Fruit fly (Drosophila melanogaster) whole organism, wandering third instar larva: ENCODE results near the gene SK.

Experiments used
- Abd-B ChIP-seq: fragments of >200 bp; optimal IDR thresholded peaks from 2 replicates; lab custom pipeline; 2017; ENCODE audit warnings: missing biosample characterization, missing genetic modification characterization
- CG32264 ChIP-seq: fragments of 200-800 bp; sonication (Bioruptor generic); optimal IDR thresholded peaks from 2 replicates; lab custom pipeline; 2016; ENCODE audit warnings: missing biosample characterization, missing genetic modification characterization
- CG9705 ChIP-seq: fragments of 200-800 bp; sonication (Bioruptor generic); optimal IDR thresholded peaks from 2 replicates; lab custom pipeline; 2018; ENCODE audit warnings: missing biosample characterization, mild to moderate bottlenecking, missing genetic modification characterization
- CrebA ChIP-seq: fragments of 200-800 bp; sonication (Bioruptor generic); optimal IDR thresholded peaks from 2 replicates; lab custom pipeline; 2016; ENCODE audit warnings: missing biosample characterization, mild to moderate bottlenecking, missing genetic modification characterization, borderline replicate concordance
- Dfd ChIP-seq: fragments of >200 bp; optimal IDR thresholded peaks from 2 replicates; lab custom pipeline; 2017; ENCODE audit warnings: missing biosample characterization, missing genetic modification characterization
- Dif ChIP-seq: fragments of 200-275, 200-300 bp; sonication (Bioruptor generic); optimal IDR thresholded peaks from 2 replicates; lab custom pipeline; 2018; ENCODE audit warnings: missing biosample characterization, missing genetic modification characterization; ENCODE audit not compliant: partially characterized antibody
- GATAd ChIP-seq: sonication (Bioruptor generic); optimal IDR thresholded peaks from 2 replicates; lab custom pipeline; 2016; ENCODE audit warnings: missing biosample characterization, missing genetic modification characterization
- HLH106 ChIP-seq: fragments of 200-800 bp; optimal IDR thresholded peaks from 3 replicates; lab custom pipeline; 2019; ENCODE audit warnings: missing biosample characterization, mild to moderate bottlenecking, missing genetic modification characterization, moderate library complexity
- Hnf4 ChIP-seq: fragments of 200-800 bp; sonication (Bioruptor generic); optimal IDR thresholded peaks from 2 replicates; lab custom pipeline; 2016; ENCODE audit warnings: missing biosample characterization, mild to moderate bottlenecking, missing genetic modification characterization
- Hr83 ChIP-seq: fragments of 200-300 bp; sonication (Bioruptor generic); optimal IDR thresholded peaks from 2 replicates; lab custom pipeline; 2016; ENCODE audit warnings: missing biosample characterization, mild to moderate bottlenecking, missing genetic modification characterization, moderate library complexity; ENCODE audit not compliant: poor library complexity, severe bottlenecking
- Jra ChIP-seq: sonication (Bioruptor generic); optimal IDR thresholded peaks from 2 replicates; lab custom pipeline; 2016; ENCODE audit warnings: missing biosample characterization, missing genetic modification characterization
- Mio ChIP-seq: sonication (Bioruptor generic); optimal IDR thresholded peaks from 2 replicates; lab custom pipeline; 2016; ENCODE audit warnings: missing biosample characterization, missing genetic modification characterization
- Myc ChIP-seq: fragments of >200 bp; optimal IDR thresholded peaks from 2 replicates; lab custom pipeline; 2017
- N ChIP-seq: fragments of >200 bp; optimal IDR thresholded peaks from 2 replicates; lab custom pipeline; 2018; ENCODE audit warnings: missing biosample characterization, missing external identifiers, missing genetic modification characterization
- OdsH ChIP-seq: fragments of 200-800 bp; sonication (Bioruptor generic); optimal IDR thresholded peaks from 2 replicates; lab custom pipeline; 2016; ENCODE audit warnings: missing biosample characterization, mild to moderate bottlenecking, missing genetic modification characterization
- Rel ChIP-seq, 2 experiments: fragments of 200-800 bp; sonication (Bioruptor generic) in 1 of 2; optimal IDR thresholded peaks; 2 replicates in 1 of 2; 3 replicates in 1 of 2; lab custom pipeline; 2016 to 2019; ENCODE audit warnings: mild to moderate bottlenecking in 2 of 2, missing biosample characterization in 2 of 2, missing genetic modification characterization in 2 of 2, moderate library complexity in 1 of 2
- Vsx2 ChIP-seq: fragments of 200-300, 225-300 bp; sonication (Bioruptor generic); optimal IDR thresholded peaks from 2 replicates; lab custom pipeline; 2018; ENCODE audit warnings: missing biosample characterization, missing genetic modification characterization; ENCODE audit not compliant: partially characterized antibody
- br ChIP-seq: fragments of 200-800 bp; sonication (Bioruptor generic); optimal IDR thresholded peaks from 2 replicates; lab custom pipeline; 2016; ENCODE audit warnings: missing biosample characterization, missing genetic modification characterization
- brk ChIP-seq: fragments of 200-800 bp; sonication (Bioruptor generic); optimal IDR thresholded peaks from 2 replicates; lab custom pipeline; 2016; ENCODE audit warnings: missing biosample characterization, mild to moderate bottlenecking, missing genetic modification characterization
- dl ChIP-seq, 2 experiments: fragments of 175-275, 200-275 bp in 1 of 2; fragments of 200-275 bp in 1 of 2; sonication (Bioruptor generic); optimal IDR thresholded peaks; lab custom pipeline; 2018; ENCODE audit warnings: mild to moderate bottlenecking in 2 of 2, missing biosample characterization in 2 of 2, missing genetic modification characterization in 2 of 2, moderate library complexity in 2 of 2; ENCODE audit not compliant: partially characterized antibody in 2 of 2, insufficient read depth in 1 of 2
- dsf ChIP-seq: sonication (Bioruptor generic); optimal IDR thresholded peaks from 2 replicates; lab custom pipeline; 2016; ENCODE audit warnings: missing biosample characterization, missing genetic modification characterization, borderline replicate concordance
- foxo ChIP-seq, 2 experiments: fragments of 200-800 bp; sonication (Bioruptor generic); optimal IDR thresholded peaks; 2 replicates in 1 of 2; 3 replicates in 1 of 2; lab custom pipeline; 2016 to 2017; ENCODE audit warnings: missing biosample characterization in 2 of 2, missing genetic modification characterization in 2 of 2
- h ChIP-seq: fragments of 200-800 bp; sonication (Bioruptor generic); optimal IDR thresholded peaks from 3 replicates; lab custom pipeline; 2016; ENCODE audit warnings: missing biosample characterization, mild to moderate bottlenecking, missing genetic modification characterization
- jim ChIP-seq: fragments of 175-275, 200-325 bp; sonication (Bioruptor generic); optimal IDR thresholded peaks from 2 replicates; lab custom pipeline; 2016; ENCODE audit warnings: missing biosample characterization, mild to moderate bottlenecking, missing genetic modification characterization
- lola ChIP-seq: fragments of >200 bp; optimal IDR thresholded peaks from 2 replicates; lab custom pipeline; 2017; ENCODE audit warnings: missing biosample characterization, missing genetic modification characterization
- pan ChIP-seq: fragments of >200 bp; optimal IDR thresholded peaks from 2 replicates; lab custom pipeline; 2017
- psq ChIP-seq: fragments of 200-800 bp; sonication (Bioruptor generic); optimal IDR thresholded peaks from 3 replicates; lab custom pipeline; 2017; ENCODE audit warnings: missing biosample characterization, mild to moderate bottlenecking, missing genetic modification characterization, moderate library complexity
- rgr ChIP-seq: fragments of 200-800 bp; sonication (Bioruptor generic); optimal IDR thresholded peaks from 3 replicates; lab custom pipeline; 2016; ENCODE audit warnings: missing biosample characterization, mild to moderate bottlenecking, missing genetic modification characterization
- sage ChIP-seq: fragments of 200-800 bp; sonication (Bioruptor generic); optimal IDR thresholded peaks from 2 replicates; lab custom pipeline; 2016; ENCODE audit warnings: missing biosample characterization, mild to moderate bottlenecking, missing genetic modification characterization
- usp ChIP-seq: fragments of >200 bp; optimal IDR thresholded peaks from 2 replicates; lab custom pipeline; 2017; ENCODE audit warnings: missing biosample characterization, missing genetic modification characterization
- woc ChIP-seq: sonication (Bioruptor generic); optimal IDR thresholded peaks from 2 replicates; lab custom pipeline; 2016; ENCODE audit warnings: missing biosample characterization, mild to moderate bottlenecking, missing genetic modification characterization

SK gene

DNA sequence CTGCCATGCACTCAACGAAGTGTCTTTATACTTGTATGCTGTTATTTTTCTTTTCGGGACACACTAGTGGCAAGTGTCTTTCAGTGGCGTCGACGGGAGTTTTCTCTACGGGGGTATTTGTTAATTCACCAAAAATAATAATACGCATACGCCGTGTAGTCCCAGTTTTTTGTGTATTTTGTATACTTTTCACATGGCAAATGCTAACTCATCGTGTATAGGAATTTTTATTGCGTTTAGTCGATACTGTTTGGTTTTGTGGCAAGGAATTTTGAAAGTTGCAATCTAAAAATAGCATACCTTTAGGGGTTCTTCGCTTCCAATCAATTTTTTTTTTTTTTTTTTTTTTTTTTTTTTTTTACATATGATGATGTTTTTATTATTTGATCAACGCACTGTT lies 1.6 kb upstream of the SK start:
- no peak for TF ChIP-seq Dfd
- no peak for TF ChIP-seq Dif
- no peak for TF ChIP-seq pan (lab: Kevin White, UChicago)
- no peak for TF ChIP-seq h (GFP tag; lab: Kevin White, UChicago)
- TF ChIP-seq Jra (GFP tag; lab: Kevin White, UChicago), result no peak
- TF ChIP-seq CrebA (GFP tag; lab: Kevin White, UChicago), result no peak
- TF ChIP-seq dsf (GFP tag; lab: Kevin White, UChicago), result no peak
- no peak for TF ChIP-seq rgr (GFP tag; lab: Kevin White, UChicago)
- no peak for TF ChIP-seq woc (GFP tag; lab: Kevin White, UChicago)
- no peak for TF ChIP-seq Myc (lab: Kevin White, UChicago)
- no peak for TF ChIP-seq brk
- TF ChIP-seq Vsx2 (GFP tag; lab: Kevin White, UChicago), result no peak
- no peak for TF ChIP-seq CG32264 (GFP tag; lab: Kevin White, UChicago)
- TF ChIP-seq HLH106 (tag; lab: Kevin White, UChicago), result no peak
- no peak for TF ChIP-seq Mio (GFP tag; lab: Kevin White, UChicago)
- TF ChIP-seq Rel (GFP tag; optimal IDR thresholded peaks at IDR 0.05; lab: Kevin White, UChicago), result no peak
- TF ChIP-seq Rel (tag; optimal IDR thresholded peaks at IDR 0.05; lab: Kevin White, UChicago), result no peak
- no peak for TF ChIP-seq Abd-B (GFP tag; lab: Kevin White, UChicago)
- TF ChIP-seq sage, result no peak

dm6 chrX:5349899-5350575 lies 10.0 kb downstream of the SK start:
- TF ChIP-seq CrebA (GFP tag; lab: Kevin White, UChicago) (no peak), Dfd (peak; percentile 56)
- TF ChIP-seq, all 38 proteins: peak for 1

dm6 chrX:5357035-5357434 lies 17.0 kb downstream of the SK start:
- TF ChIP-seq h (GFP tag; lab: Kevin White, UChicago), result no peak
- no peak for TF ChIP-seq woc (GFP tag; lab: Kevin White, UChicago)
- TF ChIP-seq Rel (GFP tag; optimal IDR thresholded peaks at IDR 0.05; lab: Kevin White, UChicago), result no peak
- TF ChIP-seq Rel (tag; optimal IDR thresholded peaks at IDR 0.05; lab: Kevin White, UChicago), result no peak
- no peak for TF ChIP-seq Myc (lab: Kevin White, UChicago)
- no peak for TF ChIP-seq N (GFP tag; lab: Kevin White, UChicago)
- TF ChIP-seq Vsx2 (GFP tag; lab: Kevin White, UChicago), result no peak
- TF ChIP-seq usp, result no peak
- no peak for TF ChIP-seq Hnf4 (GFP tag; lab: Kevin White, UChicago)
- TF ChIP-seq psq, result no peak
- no peak for TF ChIP-seq HLH106 (tag; lab: Kevin White, UChicago)
- TF ChIP-seq dl (GFP tag; optimal IDR thresholded peaks at IDR 0.05; lab: Kevin White, UChicago; ENCODE audit: insufficient read depth in 1 of 2, partially characterized antibody in 2 of 2), result no peak
- TF ChIP-seq Hr83 (GFP tag; lab: Kevin White, UChicago), result no peak
- TF ChIP-seq CG32264 (GFP tag; lab: Kevin White, UChicago), result no peak
- TF ChIP-seq Abd-B (GFP tag; lab: Kevin White, UChicago), result no peak
- TF ChIP-seq OdsH (GFP tag; lab: Kevin White, UChicago), result no peak
- TF ChIP-seq GATAd (GFP tag; lab: Kevin White, UChicago), result no peak
- no peak for TF ChIP-seq CG9705 (GFP tag; lab: Kevin White, UChicago)

dm6 chrX:5358813-5359212 lies 18.8 kb downstream of the SK start:
- TF ChIP-seq Myc (lab: Kevin White, UChicago) (no peak), Dif (no peak), Mio (GFP tag; lab: Kevin White, UChicago) (no peak), woc (GFP tag; lab: Kevin White, UChicago) (no peak), h (GFP tag; lab: Kevin White, UChicago) (no peak), OdsH (GFP tag; lab: Kevin White, UChicago) (no peak), br (GFP tag; lab: Kevin White, UChicago) (no peak), HLH106 (tag; lab: Kevin White, UChicago) (no peak), pan (lab: Kevin White, UChicago) (no peak), GATAd (GFP tag; lab: Kevin White, UChicago) (no peak), Hr83 (GFP tag; lab: Kevin White, UChicago) (no peak)

- TF ChIP-seq Jra (GFP tag; lab: Kevin White, UChicago) (no peak), sage (no peak), Myc (lab: Kevin White, UChicago) (no peak), lola (GFP tag; lab: Kevin White, UChicago) (no peak), foxo (GFP tag; optimal IDR thresholded peaks at IDR 0.05; lab: Kevin White, UChicago) (no peak), jim (GFP tag; lab: Kevin White, UChicago) (no peak), rgr (GFP tag; lab: Kevin White, UChicago) (no peak), CrebA (GFP tag; lab: Kevin White, UChicago) (no peak), psq (no peak)
- TF ChIP-seq, all 38 proteins: peak for 0
These were observed 23.1 kb downstream of the SK start for dm6 chrX:5363116-5363515.
